Worm (Caenorhabditis elegans) whole organism, mixed stage, embryonic: ENCODE data around the gene srh-257.

ENCODE experiments used
- M03D4.4 ChIP-seq: sonication (generic microtip); optimal IDR thresholded peaks from 2 replicates; lab custom pipeline; 2017; ENCODE audit warnings: mild to moderate bottlenecking, missing genetic modification characterization, missing compliant biosample characterization
- bed-3 ChIP-seq: fragments of 200-800 bp; sonication (Bioruptor generic); optimal IDR thresholded peaks from 3 replicates; lab custom pipeline; 2018; ENCODE audit warnings: mild to moderate bottlenecking, missing genetic modification characterization, moderate library complexity, missing compliant biosample characterization
- ceh-39 ChIP-seq: fragments of 150-350 bp; optimal IDR thresholded peaks from 2 replicates; lab custom pipeline; 2014; ENCODE audit warnings: missing biosample characterization, missing genetic modification characterization
- ceh-43 ChIP-seq: fragments of 200-800 bp; sonication (Bioruptor generic); optimal IDR thresholded peaks from 2 replicates; lab custom pipeline; 2018; ENCODE audit warnings: mild to moderate bottlenecking, missing genetic modification characterization, moderate library complexity, missing compliant biosample characterization
- ceh-83 ChIP-seq: fragments of 200-800 bp; sonication (Bioruptor generic); optimal IDR thresholded peaks from 2 replicates; lab custom pipeline; 2018; ENCODE audit warnings: mild to moderate bottlenecking, missing genetic modification characterization, missing compliant biosample characterization
- ces-1 ChIP-seq: fragments of 150-350 bp; optimal IDR thresholded peaks from 2 replicates; lab custom pipeline; 2014; ENCODE audit warnings: missing biosample characterization, missing genetic modification reagents, missing genetic modification characterization
- cnd-1 ChIP-seq: fragments of 200-800 bp; sonication (Bioruptor generic); optimal IDR thresholded peaks from 2 replicates; lab custom pipeline; 2018; ENCODE audit warnings: mild to moderate bottlenecking, missing genetic modification characterization, missing compliant biosample characterization
- drap-1 ChIP-seq: fragments of 200-800 bp; sonication (Bioruptor generic); optimal IDR thresholded peaks from 3 replicates; lab custom pipeline; 2018; ENCODE audit warnings: mild to moderate bottlenecking, missing genetic modification characterization, missing compliant biosample characterization
- elt-1 ChIP-seq: sonication (generic microtip); optimal IDR thresholded peaks from 2 replicates; lab custom pipeline; 2017; ENCODE audit warnings: missing genetic modification characterization, mild to moderate bottlenecking, missing compliant biosample characterization, antibody characterized with exemption, moderate library complexity, borderline replicate concordance; ENCODE audit not compliant: insufficient read depth
- elt-3 ChIP-seq: fragments of 150-350 bp; optimal IDR thresholded peaks from 2 replicates; lab custom pipeline; 2014; ENCODE audit warnings: missing biosample characterization, missing genetic modification characterization
- flh-1 ChIP-seq: fragments of 200-800 bp; sonication (Bioruptor generic); optimal IDR thresholded peaks from 2 replicates; lab custom pipeline; 2018; ENCODE audit warnings: mild to moderate bottlenecking, missing genetic modification characterization, moderate library complexity, missing compliant biosample characterization
- hlh-1 ChIP-seq: fragments of 150-350 bp; optimal IDR thresholded peaks from 2 replicates; lab custom pipeline; 2014; ENCODE audit warnings: missing biosample characterization, missing genetic modification reagents, missing genetic modification characterization
- lin-13 ChIP-seq: fragments of 150-350 bp; optimal IDR thresholded peaks from 2 replicates; lab custom pipeline; 2014; ENCODE audit warnings: missing biosample characterization, missing genetic modification characterization
- lin-32 ChIP-seq: fragments of 200-800 bp; sonication (Bioruptor generic); optimal IDR thresholded peaks from 2 replicates; lab custom pipeline; 2018; ENCODE audit warnings: mild to moderate bottlenecking, missing genetic modification characterization, missing compliant biosample characterization
- lsy-2 ChIP-seq: fragments of 150-350 bp; optimal IDR thresholded peaks from 2 replicates; lab custom pipeline; 2014; ENCODE audit warnings: missing biosample characterization, missing genetic modification characterization
- mab-5 ChIP-seq: fragments of 150-350 bp; optimal IDR thresholded peaks from 2 replicates; lab custom pipeline; 2014; ENCODE audit warnings: missing biosample characterization, missing genetic modification characterization
- mep-1 ChIP-seq: fragments of 150-350 bp; optimal IDR thresholded peaks from 2 replicates; lab custom pipeline; 2017; ENCODE audit warnings: missing biosample characterization, missing genetic modification reagents, missing genetic modification characterization, inconsistent platforms
- nhr-12 ChIP-seq: fragments of 150-350 bp; optimal IDR thresholded peaks from 2 replicates; lab custom pipeline; 2014; ENCODE audit warnings: missing biosample characterization, missing genetic modification characterization
- nhr-2 ChIP-seq: fragments of 150-350 bp; optimal IDR thresholded peaks from 2 replicates; lab custom pipeline; 2014; ENCODE audit warnings: missing biosample characterization, missing genetic modification characterization
- nhr-237 ChIP-seq: fragments of 150-350 bp; optimal IDR thresholded peaks from 2 replicates; lab custom pipeline; 2014; ENCODE audit warnings: missing biosample characterization, missing genetic modification characterization
- nhr-76 ChIP-seq: sonication (generic microtip); optimal IDR thresholded peaks from 2 replicates; lab custom pipeline; 2017; ENCODE audit warnings: missing biosample characterization, missing genetic modification characterization
- pha-4 ChIP-seq: fragments of 150-350 bp; optimal IDR thresholded peaks from 2 replicates; lab custom pipeline; 2018; ENCODE audit warnings: missing biosample characterization, missing genetic modification reagents, missing genetic modification characterization
- sem-2 ChIP-seq: fragments of 200-800 bp; sonication (Bioruptor generic); optimal IDR thresholded peaks from 2 replicates; lab custom pipeline; 2018; ENCODE audit warnings: mild to moderate bottlenecking, missing genetic modification characterization, missing compliant biosample characterization
- snpc-4 ChIP-seq: fragments of 150-350 bp; optimal IDR thresholded peaks from 2 replicates; lab custom pipeline; 2014; ENCODE audit warnings: missing biosample characterization, missing genetic modification characterization
- sptf-1 ChIP-seq: sonication (generic microtip); optimal IDR thresholded peaks from 2 replicates; lab custom pipeline; 2017; ENCODE audit warnings: mild to moderate bottlenecking, missing genetic modification characterization, moderate library complexity, missing compliant biosample characterization
- tbx-8 ChIP-seq: fragments of 200-800 bp; sonication (Bioruptor generic); optimal IDR thresholded peaks from 2 replicates; lab custom pipeline; 2018; ENCODE audit warnings: mild to moderate bottlenecking, missing genetic modification characterization, moderate library complexity, missing compliant biosample characterization
- unc-39 ChIP-seq: fragments of 150-350 bp; optimal IDR thresholded peaks from 2 replicates; lab custom pipeline; 2014; ENCODE audit warnings: missing biosample characterization, missing genetic modification characterization
- unc-62 ChIP-seq: fragments of 150-350 bp; optimal IDR thresholded peaks from 2 replicates; lab custom pipeline; 2014; ENCODE audit warnings: missing biosample characterization, missing genetic modification reagents, missing genetic modification characterization
- zip-8 ChIP-seq: fragments of 150-350 bp; optimal IDR thresholded peaks from 2 replicates; lab custom pipeline; 2014; ENCODE audit warnings: missing biosample characterization, missing genetic modification characterization
- ztf-11 ChIP-seq: fragments of 150-350 bp; optimal IDR thresholded peaks from 2 replicates; lab custom pipeline; 2014; ENCODE audit warnings: missing biosample characterization, missing genetic modification characterization

srh-257 gene

ce11 chrV:15445437-15445836 is 38.4 kb downstream of the srh-257 start, which contains the start of gene srh-239:
srh-239 (plus strand) TSS chrV:15445737.
- no peak for TF ChIP-seq lin-32
- TF ChIP-seq elt-3 (tag; lab: Kevin White, UChicago) = no peak
- no peak for TF ChIP-seq sptf-1 (tag; lab: Kevin White, UChicago)
- no peak for TF ChIP-seq drap-1 (GFP tag; lab: Kevin White, UChicago)
- TF ChIP-seq unc-39 (tag; lab: Kevin White, UChicago) = no peak
- TF ChIP-seq ztf-11 (tag; lab: Kevin White, UChicago) = no peak
- TF ChIP-seq nhr-237 (tag; lab: Kevin White, UChicago) = no peak
- TF ChIP-seq flh-1 (GFP tag; lab: Kevin White, UChicago) = no peak
- no peak for TF ChIP-seq unc-62 (GFP tag; lab: Kevin White, UChicago)
- no peak for TF ChIP-seq lsy-2 (tag; lab: Kevin White, UChicago)
- TF ChIP-seq nhr-76 (tag; lab: Kevin White, UChicago) = no peak
- TF ChIP-seq mep-1 (tag; lab: Kevin White, UChicago) = no peak

- TF ChIP-seq hlh-1 (tag; lab: Kevin White, UChicago) (no peak), bed-3 (GFP tag; lab: Kevin White, UChicago) (no peak), M03D4.4 (no peak), flh-1 (GFP tag; lab: Kevin White, UChicago) (no peak), tbx-8 (no peak), elt-3 (tag; lab: Kevin White, UChicago) (no peak)
Measured at ce11 chrV:15448408-15448807, 41.4 kb downstream of the srh-257 start, which contains the start of gene T26H5.4. T26H5.4 (minus strand) TSS chrV:15448701.

ce11 chrV:15448865-15449264 is 41.8 kb downstream of the srh-257 start, which contains the start of gene T26H5.14:
T26H5.14 (plus strand) TSS chrV:15449165.
- TF ChIP-seq sptf-1 (tag; lab: Kevin White, UChicago) = no peak

ce11 chrV:15451421-15451820 is 44.4 kb downstream of the srh-257 start, which contains the start of gene srw-33:
srw-33 (minus strand) TSS chrV:15451521.
- TF ChIP-seq nhr-76 (tag; lab: Kevin White, UChicago) (no peak), elt-1 (tag; lab: Kevin White, UChicago) (no peak), nhr-2 (no peak), ces-1 (GFP tag; lab: Kevin White, UChicago) (no peak), mab-5 (tag; lab: Kevin White, UChicago) (no peak), M03D4.4 (no peak), ceh-83 (GFP tag; lab: Kevin White, UChicago) (no peak), hlh-1 (tag; lab: Kevin White, UChicago) (no peak), ceh-43 (GFP tag; lab: Kevin White, UChicago) (no peak), lsy-2 (tag; lab: Kevin White, UChicago) (no peak), flh-1 (GFP tag; lab: Kevin White, UChicago) (no peak), drap-1 (GFP tag; lab: Kevin White, UChicago) (no peak), pha-4 (tag; lab: Kevin White, UChicago) (no peak), sem-2 (GFP tag; lab: Kevin White, UChicago) (no peak), lin-32 (no peak), nhr-12 (tag; lab: Kevin White, UChicago) (no peak), ceh-39 (tag; lab: Kevin White, UChicago) (no peak), ztf-11 (tag; lab: Kevin White, UChicago) (no peak), cnd-1 (no peak)

ce11 chrV:15454322-15454721 is 47.3 kb downstream of the srh-257 start:
- TF ChIP-seq drap-1 (GFP tag; lab: Kevin White, UChicago) = peak; percentile 5
- TF ChIP-seq sptf-1 (tag; lab: Kevin White, UChicago) = no peak

- no peak for TF ChIP-seq snpc-4
- TF ChIP-seq lin-13 (tag; lab: Kevin White, UChicago) = no peak
- no peak for TF ChIP-seq lsy-2 (tag; lab: Kevin White, UChicago)
- no peak for TF ChIP-seq ztf-11 (tag; lab: Kevin White, UChicago)
- no peak for TF ChIP-seq mep-1 (tag; lab: Kevin White, UChicago)
- TF ChIP-seq lin-32 = no peak
- no peak for TF ChIP-seq zip-8 (tag; lab: Kevin White, UChicago)
- no peak for TF ChIP-seq ces-1 (GFP tag; lab: Kevin White, UChicago)
- no peak for TF ChIP-seq ceh-83 (GFP tag; lab: Kevin White, UChicago)
Measured at ce11 chrV:15459088-15459487, 52.1 kb downstream of the srh-257 start, which contains the start of gene str-71. str-71 (minus strand) TSS chrV:15459188.
